Worm (Caenorhabditis elegans) whole organism, L3 larva: ENCODE data around the gene H41C03.3.

Experiments used
- ZK546.5 ChIP-seq: sonication (generic microtip); optimal IDR thresholded peaks from 2 replicates; lab custom pipeline; 2017; ENCODE audit warnings: missing biosample characterization, missing genetic modification characterization
- aly-2 ChIP-seq: fragments of 150-350 bp; optimal IDR thresholded peaks from 2 replicates; lab custom pipeline; 2014; ENCODE audit warnings: missing biosample characterization, missing genetic modification characterization
- ama-1 ChIP-seq: fragments of 150-350 bp; optimal IDR thresholded peaks from 2 replicates; lab custom pipeline; 2018
- ceh-16 ChIP-seq: sonication (generic microtip); optimal IDR thresholded peaks from 2 replicates; lab custom pipeline; 2017; ENCODE audit warnings: missing biosample characterization, missing genetic modification characterization
- ceh-28 ChIP-seq: fragments of 150-350 bp; optimal IDR thresholded peaks from 2 replicates; lab custom pipeline; 2014; ENCODE audit warnings: missing biosample characterization, missing genetic modification reagents, missing genetic modification characterization
- elt-2 ChIP-seq: sonication (generic microtip); optimal IDR thresholded peaks from 2 replicates; lab custom pipeline; 2016; ENCODE audit warnings: missing genetic modification reagents, mild to moderate bottlenecking, missing genetic modification characterization, missing compliant biosample characterization
- elt-3 ChIP-seq, 3 experiments: fragments of 150-350 bp in 1 of 3; sonication (generic microtip) in 2 of 3; optimal IDR thresholded peaks; 2 replicates in 2 of 3; 4 replicates in 1 of 3; lab custom pipeline; 2014 to 2017; ENCODE audit warnings: missing biosample characterization in 3 of 3, missing genetic modification characterization in 3 of 3
- fkh-10 ChIP-seq: sonication (generic microtip); optimal IDR thresholded peaks from 2 replicates; lab custom pipeline; 2017; ENCODE audit warnings: missing biosample characterization, missing genetic modification reagents, missing genetic modification characterization
- hmg-11 ChIP-seq: sonication (generic microtip); optimal IDR thresholded peaks from 2 replicates; lab custom pipeline; 2016; ENCODE audit warnings: missing genetic modification characterization, missing compliant biosample characterization
- lin-39 ChIP-seq: fragments of 150-350 bp; optimal IDR thresholded peaks from 2 replicates; lab custom pipeline; 2018; ENCODE audit warnings: missing biosample characterization, missing genetic modification reagents, missing genetic modification characterization
- lsy-12 ChIP-seq: sonication (generic microtip); optimal IDR thresholded peaks from 2 replicates; lab custom pipeline; 2016; ENCODE audit warnings: mild to moderate bottlenecking, missing genetic modification characterization, missing compliant biosample characterization
- mdl-1 ChIP-seq: fragments of 150-350 bp; optimal IDR thresholded peaks from 2 replicates; lab custom pipeline; 2014; ENCODE audit warnings: missing biosample characterization, missing genetic modification characterization
- nfya-1 ChIP-seq: sonication (generic microtip); optimal IDR thresholded peaks from 2 replicates; lab custom pipeline; 2017; ENCODE audit warnings: missing genetic modification characterization, mild to moderate bottlenecking, missing compliant biosample characterization, antibody characterized with exemption, moderate library complexity; ENCODE audit not compliant: insufficient read depth
- nhr-11 ChIP-seq: fragments of 150-350 bp; optimal IDR thresholded peaks from 2 replicates; lab custom pipeline; 2014; ENCODE audit warnings: missing biosample characterization, missing genetic modification characterization
- nhr-23 ChIP-seq: fragments of 150-350 bp; optimal IDR thresholded peaks from 2 replicates; lab custom pipeline; 2014; ENCODE audit warnings: missing biosample characterization, missing genetic modification reagents, missing genetic modification characterization
- nhr-28 ChIP-seq: fragments of 150-350 bp; optimal IDR thresholded peaks from 2 replicates; lab custom pipeline; 2014; ENCODE audit warnings: missing biosample characterization, missing genetic modification characterization
- nhr-43 ChIP-seq: sonication (generic microtip); optimal IDR thresholded peaks from 2 replicates; lab custom pipeline; 2016; ENCODE audit warnings: mild to moderate bottlenecking, missing genetic modification characterization, missing compliant biosample characterization; ENCODE audit not compliant: poor library complexity, severe bottlenecking
- nhr-67 ChIP-seq: fragments of 150-350 bp; optimal IDR thresholded peaks from 2 replicates; lab custom pipeline; 2014; ENCODE audit warnings: missing biosample characterization, missing genetic modification characterization
- nhr-77 ChIP-seq: fragments of 150-350 bp; optimal IDR thresholded peaks from 2 replicates; lab custom pipeline; 2014; ENCODE audit warnings: missing biosample characterization, missing genetic modification characterization
- pha-4 ChIP-seq: fragments of 150-350 bp; optimal IDR thresholded peaks from 2 replicates; lab custom pipeline; 2014; ENCODE audit warnings: missing biosample characterization, missing genetic modification reagents, missing genetic modification characterization
- pqm-1 ChIP-seq: fragments of 150-350 bp; optimal IDR thresholded peaks from 2 replicates; lab custom pipeline; 2017; ENCODE audit warnings: missing biosample characterization, missing genetic modification characterization, inconsistent platforms
- sea-2 ChIP-seq: fragments of 150-350 bp; sonication (generic microtip); optimal IDR thresholded peaks from 4 replicates; lab custom pipeline; 2014; ENCODE audit warnings: missing biosample characterization, missing genetic modification reagents, missing genetic modification characterization
- skn-1 ChIP-seq: fragments of 150-350 bp; optimal IDR thresholded peaks from 2 replicates; lab custom pipeline; 2014; ENCODE audit warnings: missing biosample characterization, missing genetic modification characterization
- snpc-4 ChIP-seq: fragments of 150-350 bp; optimal IDR thresholded peaks from 2 replicates; lab custom pipeline; 2014; ENCODE audit warnings: missing biosample characterization, missing genetic modification characterization
- tbx-2 ChIP-seq: sonication (generic microtip); optimal IDR thresholded peaks from 2 replicates; lab custom pipeline; 2016; ENCODE audit warnings: mild to moderate bottlenecking, missing genetic modification characterization, missing compliant biosample characterization
- unc-39 ChIP-seq: sonication (generic microtip); optimal IDR thresholded peaks from 4 replicates; lab custom pipeline; 2017; ENCODE audit warnings: missing biosample characterization, missing genetic modification characterization
- zag-1 ChIP-seq: fragments of 150-350 bp; optimal IDR thresholded peaks from 2 replicates; lab custom pipeline; 2014; ENCODE audit warnings: missing biosample characterization, missing genetic modification characterization
- ztf-11 ChIP-seq: fragments of 150-350 bp; optimal IDR thresholded peaks from 2 replicates; lab custom pipeline; 2014; ENCODE audit warnings: missing biosample characterization, missing genetic modification characterization
- ztf-4 ChIP-seq: fragments of 150-350 bp; optimal IDR thresholded peaks from 2 replicates; lab custom pipeline; 2014; ENCODE audit warnings: missing biosample characterization, missing genetic modification characterization

The H41C03.3 gene

DNA sequence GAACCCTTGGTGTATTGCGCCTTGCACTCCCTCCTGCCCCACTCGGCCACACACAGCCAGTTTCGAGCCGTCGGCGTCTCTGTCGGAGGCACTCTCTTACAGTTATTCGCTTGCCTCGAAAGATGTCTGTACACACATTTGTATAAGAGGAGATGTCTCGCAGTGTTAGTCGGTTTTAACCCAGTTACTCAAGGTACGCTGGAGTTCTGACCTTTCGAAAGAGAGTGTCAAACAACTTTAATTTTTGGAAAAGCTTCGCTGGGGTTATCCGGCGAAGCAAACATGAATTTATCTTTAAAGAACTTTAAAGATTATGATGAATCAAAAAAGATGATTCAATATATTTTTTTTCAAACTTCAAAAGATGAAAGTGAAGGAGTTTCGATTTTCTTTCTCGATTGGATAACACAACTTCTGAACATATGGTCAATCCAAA lies 865 bp upstream of the H41C03.3 start (continued):
- TF ChIP-seq unc-39 (tag; lab: Kevin White, UChicago), result peak; percentile 73

DNA sequence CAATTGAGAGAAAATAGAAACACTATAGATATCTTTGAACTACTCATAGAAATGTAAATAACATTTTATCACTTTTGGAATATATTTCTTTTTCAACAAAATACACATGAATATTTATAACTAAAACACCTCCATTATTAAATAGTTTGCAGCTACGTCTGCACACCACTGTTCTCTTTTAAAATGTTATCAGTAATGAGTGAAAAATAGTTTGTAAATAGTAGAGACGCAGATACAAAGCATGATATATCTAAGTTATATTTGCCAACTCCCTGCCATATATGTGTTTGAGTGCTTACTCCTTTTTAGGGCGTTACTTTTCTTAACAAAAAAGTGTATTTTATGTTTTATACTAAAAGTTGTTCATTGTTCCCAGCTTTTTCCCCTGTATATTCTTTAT lies 604 bp downstream of the H41C03.3 start:
- TF ChIP-seq pha-4 (tag; lab: Kevin White, UChicago), result peak; percentile 68
- peak; percentile 5 for TF ChIP-seq pqm-1
- TF ChIP-seq fkh-10 (GFP tag; lab: Kevin White, UChicago), result no peak
- peak; percentile 70 for TF ChIP-seq elt-2 (tag; lab: Kevin White, UChicago)

DNA sequence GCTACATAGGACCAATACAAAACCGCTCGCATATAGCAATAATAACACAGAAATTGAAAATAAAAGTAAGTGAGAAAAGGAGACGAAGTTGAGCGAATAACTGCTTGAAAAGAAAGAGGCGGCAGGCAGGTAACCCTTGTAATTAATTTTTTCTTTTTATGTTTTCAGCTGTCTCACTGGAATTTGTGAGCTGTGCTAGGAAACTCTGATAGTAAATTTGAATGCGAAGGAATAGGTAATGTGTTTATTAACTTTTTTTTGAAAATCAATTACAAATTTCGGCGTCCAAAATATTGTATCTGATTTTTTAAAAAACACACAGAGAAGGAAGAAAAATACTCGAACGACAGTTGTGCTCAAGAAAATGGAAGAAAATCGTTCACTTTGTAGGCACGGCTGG lies 6.4 kb downstream of the H41C03.3 start, which contains the start of gene H41C03.2:
Gene H41C03.2 (minus strand): TSS at position 101 of the 400 bp plus-strand sequence.
- no peak for TF ChIP-seq nhr-11 (tag; lab: Kevin White, UChicago)
- TF ChIP-seq snpc-4, result no peak
- TF ChIP-seq lin-39 (tag; lab: Kevin White, UChicago), result no peak
- TF ChIP-seq pha-4 (tag; lab: Kevin White, UChicago), result no peak
- TF ChIP-seq elt-3 (tag; optimal IDR thresholded peaks at IDR 0.05; lab: Kevin White, UChicago), result no peak
- TF ChIP-seq nhr-77 (tag; lab: Kevin White, UChicago), result no peak
- no peak for TF ChIP-seq lsy-12
- no peak for TF ChIP-seq hmg-11
- TF ChIP-seq sea-2, result no peak
- TF ChIP-seq tbx-2, result no peak
- no peak for TF ChIP-seq nhr-28 (tag; lab: Kevin White, UChicago)

ce11 chrII:5853261-5853660 lies 7.7 kb downstream of the H41C03.3 start:
- TF ChIP-seq ama-1 (no peak), ceh-16 (tag; lab: Kevin White, UChicago) (no peak), nhr-23 (tag; lab: Kevin White, UChicago) (peak; percentile 91), ceh-28 (tag; lab: Kevin White, UChicago) (peak; percentile 20), nhr-43 (peak; percentile 31), elt-3 (tag; optimal IDR thresholded peaks at IDR 0.05; lab: Kevin White, UChicago) (peak in 2 of 3 experiments; percentile 42 to 53)
- TF ChIP-seq, all 47 proteins: peak for 4

ce11 chrII:5854122-5854521 lies 8.5 kb downstream of the H41C03.3 start, which contains the start of gene H41C03.1:
TSS of gene H41C03.1 (plus strand) at chrII:5854422.
- no peak for TF ChIP-seq nfya-1
- no peak for TF ChIP-seq elt-2 (tag; lab: Kevin White, UChicago)
- no peak for TF ChIP-seq skn-1 (tag; lab: Kevin White, UChicago)
- no peak for TF ChIP-seq ztf-11

DNA sequence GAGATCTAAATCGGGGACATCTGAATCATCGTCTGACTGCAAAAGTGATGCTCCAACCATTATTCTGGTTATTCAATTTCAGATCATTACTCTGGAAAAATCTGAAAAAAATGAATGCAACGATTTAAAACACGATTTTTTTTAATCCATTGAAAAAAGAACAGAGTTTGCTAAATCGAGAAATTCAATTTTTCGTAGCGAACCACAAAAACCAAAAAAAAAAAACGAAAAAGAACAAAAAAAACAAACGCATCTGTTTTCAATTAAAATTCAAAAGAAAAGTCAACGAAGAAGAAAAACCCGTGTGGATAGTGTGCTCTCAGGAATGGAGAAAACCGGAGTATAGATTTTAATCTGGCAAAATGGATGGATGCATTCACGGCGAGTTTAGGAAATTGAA lies 12.7 kb downstream of the H41C03.3 start, which contains the start of gene F55C12.4:
Gene F55C12.4 (minus strand): TSS at position 101 of the 400 bp plus-strand sequence.
- TF ChIP-seq zag-1, result no peak
- TF ChIP-seq skn-1 (tag; lab: Kevin White, UChicago), result no peak
- no peak for TF ChIP-seq elt-3 (tag; optimal IDR thresholded peaks at IDR 0.05; lab: Kevin White, UChicago)
- TF ChIP-seq nhr-43, result no peak
- TF ChIP-seq nhr-67 (tag; lab: Kevin White, UChicago), result no peak
- no peak for TF ChIP-seq pqm-1
- TF ChIP-seq ztf-4, result no peak
- no peak for TF ChIP-seq nhr-11 (tag; lab: Kevin White, UChicago)
- TF ChIP-seq nhr-28 (tag; lab: Kevin White, UChicago), result no peak
- no peak for TF ChIP-seq ztf-11
- no peak for TF ChIP-seq mdl-1 (tag; lab: Kevin White, UChicago)
- TF ChIP-seq sea-2, result no peak
- no peak for TF ChIP-seq aly-2 (tag; lab: Kevin White, UChicago)
- no peak for TF ChIP-seq ZK546.5 (tag; lab: Kevin White, UChicago)

DNA sequence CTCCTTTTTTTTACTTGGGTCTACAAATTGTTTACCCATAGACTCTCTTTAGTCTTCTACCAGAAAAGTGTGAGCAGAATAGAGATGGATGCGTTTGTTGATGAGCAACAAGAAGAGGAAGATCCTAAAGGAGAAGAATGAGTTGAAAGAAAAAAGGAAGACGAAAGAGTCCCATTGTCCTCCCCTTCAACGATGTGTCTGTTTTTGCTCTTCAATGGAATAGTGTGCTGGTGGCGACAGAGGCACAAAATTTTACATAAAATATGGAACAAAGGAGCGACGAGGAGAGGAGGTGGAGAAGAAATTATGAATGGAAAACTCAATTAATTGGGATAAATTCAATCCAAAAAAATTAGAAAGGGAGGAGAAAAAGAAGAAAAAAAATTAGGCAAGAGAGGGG lies 15.0 kb downstream of the H41C03.3 start:
- peak; percentile 7 for TF ChIP-seq nfya-1
- no peak for TF ChIP-seq lin-39 (tag; lab: Kevin White, UChicago)
- TF ChIP-seq fkh-10 (GFP tag; lab: Kevin White, UChicago), result peak; percentile 76
- no peak for TF ChIP-seq unc-39 (tag; lab: Kevin White, UChicago)
- TF ChIP-seq, all 47 proteins: peak for 2
